Worm (Caenorhabditis elegans): ENCODE results near the gene hpo-36.
A peak's percentile ranks its signal among the peaks of the same experiment; 100 is the strongest.

hpo-36 gene

ce11 chrV:3718507-3718906, 20.7 kb downstream of the hpo-36 start:
- TF ChIP-seq nhr-10 (tag; optimal IDR thresholded peaks at IDR 0.05): no peak
- no peak for TF ChIP-seq snpc-4 (tag; optimal IDR thresholded peaks at IDR 0.05)
- TF ChIP-seq aha-1 (tag): no peak
- no peak for TF ChIP-seq F49E8.2 (tag; optimal IDR thresholded peaks at IDR 0.05; ENCODE audit: borderline replicate concordance)
- TF ChIP-seq dpl-1 (GFP tag; optimal IDR thresholded peaks at IDR 0.05): no peak

ce11 chrV:3717751-3718150, 21.5 kb downstream of the hpo-36 start:
- TF ChIP-seq ctbp-1 (GFP tag; IDR thresholded peaks at IDR 0.05): peak; percentile 47; the same call in 1 of the 2 replicates
- no peak for TF ChIP-seq ceh-32 (tag; optimal IDR thresholded peaks at IDR 0.05; ENCODE audit: poor library complexity)
- TF ChIP-seq nhr-237 (tag; optimal IDR thresholded peaks at IDR 0.05): no peak
- no peak for TF ChIP-seq R02D3.7 (tag; optimal IDR thresholded peaks at IDR 0.05)
- TF ChIP-seq lim-7 (GFP tag; IDR thresholded peaks at IDR 0.05): no peak
- peak in 1 of 2 experiments; percentile 48 for TF ChIP-seq mdl-1 (tag; optimal IDR thresholded peaks at IDR 0.05)
- no peak for TF ChIP-seq egl-27 (tag; optimal IDR thresholded peaks at IDR 0.05)
- TF ChIP-seq snpc-1.2 (GFP tag; IDR thresholded peaks at IDR 0.05): no peak
- TF ChIP-seq dmd-9 (GFP tag; IDR thresholded peaks at IDR 0.05): no peak
- TF ChIP-seq ztf-11 (tag; optimal IDR thresholded peaks at IDR 0.05): no peak
- TF ChIP-seq hlh-30 (tag; optimal IDR thresholded peaks at IDR 0.05; ENCODE audit: insufficient read depth): peak; percentile 65
- no peak for TF ChIP-seq aly-2 (tag; optimal IDR thresholded peaks at IDR 0.05)
- TF ChIP-seq dmd-6 (GFP tag; IDR thresholded peaks at IDR 0.05): peak; percentile 21; the same call in 1 of the 2 replicates
- no peak for TF ChIP-seq hlh-11 (tag; optimal IDR thresholded peaks at IDR 0.05)
- TF ChIP-seq nhr-11 (tag; optimal IDR thresholded peaks at IDR 0.05): peak; percentile 14
- peak; percentile 67 for TF ChIP-seq rbr-2 (tag; optimal IDR thresholded peaks at IDR 0.05)
- TF ChIP-seq nhr-76 (tag; optimal IDR thresholded peaks at IDR 0.05): no peak
- no peak for TF ChIP-seq zip-2 (tag; optimal IDR thresholded peaks at IDR 0.05)
- TF ChIP-seq mxl-3 (GFP tag; optimal IDR thresholded peaks at IDR 0.05): no peak
- TF ChIP-seq pqm-1 (tag; optimal IDR thresholded peaks at IDR 0.05): no peak
- no peak for TF ChIP-seq dve-1 (tag; optimal IDR thresholded peaks at IDR 0.05; ENCODE audit: insufficient read depth)
- no peak for TF ChIP-seq zfp-2 (tag; optimal IDR thresholded peaks at IDR 0.05)
- TF ChIP-seq daf-12 (tag; optimal IDR thresholded peaks at IDR 0.05): no peak
- TF ChIP-seq daf-8 (GFP tag; IDR thresholded peaks at IDR 0.05): no peak
- TF ChIP-seq daf-19 (GFP tag; conservative IDR thresholded peaks at IDR 0.05): no peak
- TF ChIP-seq lin-15B (tag; optimal IDR thresholded peaks at IDR 0.05): no peak
- no peak for TF ChIP-seq jun-1 (tag; optimal IDR thresholded peaks at IDR 0.05)
- TF ChIP-seq skn-1 (tag; optimal IDR thresholded peaks at IDR 0.05): no peak
- 0 out of 2 replicates have a peak, but pooled peaks have one; percentile 24 for TF ChIP-seq set-16 (GFP tag; IDR thresholded peaks at IDR 0.05)
- no peak for TF ChIP-seq nhr-42 (GFP tag; IDR thresholded peaks at IDR 0.05)
- no peak for TF ChIP-seq cey-2 (tag; optimal IDR thresholded peaks at IDR 0.05; ENCODE audit: borderline replicate concordance, insufficient read depth)
- TF ChIP-seq unc-39 (tag; optimal IDR thresholded peaks at IDR 0.05): no peak
- peak; percentile 59 for TF ChIP-seq mep-1 (tag; optimal IDR thresholded peaks at IDR 0.05)
- no peak for TF ChIP-seq lin-1 (GFP tag; IDR thresholded peaks at IDR 0.05)
- TF ChIP-seq ZK546.5 (tag; optimal IDR thresholded peaks at IDR 0.05): no peak
- no peak for TF ChIP-seq nhr-77 (tag; optimal IDR thresholded peaks at IDR 0.05)
- peak; percentile 61 for TF ChIP-seq fkh-10 (GFP tag; optimal IDR thresholded peaks at IDR 0.05)
- TF ChIP-seq aha-1 (tag): peak; percentile 99
- no peak for TF ChIP-seq tra-1 (GFP tag; IDR thresholded peaks at IDR 0.05)
- peak; percentile 57; the same call in 1 of the 2 replicates for TF ChIP-seq hmg-1.1 (GFP tag; IDR thresholded peaks at IDR 0.05)
- no peak for TF ChIP-seq daf-16 (GFP tag; optimal IDR thresholded peaks at IDR 0.05)
- TF ChIP-seq daf-16 (tag; optimal IDR thresholded peaks at IDR 0.05): no peak
- TF ChIP-seq madf-5 (GFP tag; IDR thresholded peaks at IDR 0.05): no peak
- TF ChIP-seq lsy-2 (tag; optimal IDR thresholded peaks at IDR 0.05): peak in 1 of 2 experiments; percentile 68
- no peak for TF ChIP-seq attf-4 (tag; optimal IDR thresholded peaks at IDR 0.05)
- TF ChIP-seq zag-1 (tag; optimal IDR thresholded peaks at IDR 0.05): no peak
- no peak for TF ChIP-seq arid-1 (GFP tag; conservative IDR thresholded peaks at IDR 0.05)
- no peak for TF ChIP-seq nhr-48 (tag; optimal IDR thresholded peaks at IDR 0.05)
